Worm (Caenorhabditis elegans) whole organism, L3 larva: ENCODE results near the gene gap-1.

Source experiments
- R02D3.7 ChIP-seq: fragments of 150-350 bp; optimal IDR thresholded peaks from 2 replicates; lab custom pipeline; 2014; ENCODE audit warnings: missing biosample characterization, missing genetic modification characterization
- aly-2 ChIP-seq: fragments of 150-350 bp; optimal IDR thresholded peaks from 2 replicates; lab custom pipeline; 2014; ENCODE audit warnings: missing biosample characterization, missing genetic modification characterization
- ama-1 ChIP-seq: fragments of 150-350 bp; optimal IDR thresholded peaks from 2 replicates; lab custom pipeline; 2018
- ceh-28 ChIP-seq: fragments of 150-350 bp; optimal IDR thresholded peaks from 2 replicates; lab custom pipeline; 2014; ENCODE audit warnings: missing biosample characterization, missing genetic modification reagents, missing genetic modification characterization
- ceh-9 ChIP-seq: sonication (generic microtip); optimal IDR thresholded peaks from 2 replicates; lab custom pipeline; 2018; ENCODE audit warnings: missing biosample characterization, missing genetic modification characterization
- lin-39 ChIP-seq: fragments of 150-350 bp; optimal IDR thresholded peaks from 2 replicates; lab custom pipeline; 2018; ENCODE audit warnings: missing biosample characterization, missing genetic modification reagents, missing genetic modification characterization
- nhr-25 ChIP-seq: sonication (generic microtip); optimal IDR thresholded peaks from 2 replicates; lab custom pipeline; 2017; ENCODE audit warnings: missing biosample characterization, missing genetic modification characterization
- unc-39 ChIP-seq: sonication (generic microtip); optimal IDR thresholded peaks from 4 replicates; lab custom pipeline; 2017; ENCODE audit warnings: missing biosample characterization, missing genetic modification characterization
- unc-62 ChIP-seq: fragments of 150-350 bp; sonication (generic microtip); optimal IDR thresholded peaks from 4 replicates; lab custom pipeline; 2014; ENCODE audit warnings: missing biosample characterization, missing genetic modification reagents, missing genetic modification characterization
- zag-1 ChIP-seq: fragments of 150-350 bp; optimal IDR thresholded peaks from 2 replicates; lab custom pipeline; 2014; ENCODE audit warnings: missing biosample characterization, missing genetic modification characterization
- ztf-11 ChIP-seq: fragments of 150-350 bp; optimal IDR thresholded peaks from 2 replicates; lab custom pipeline; 2014; ENCODE audit warnings: missing biosample characterization, missing genetic modification characterization

DNA sequence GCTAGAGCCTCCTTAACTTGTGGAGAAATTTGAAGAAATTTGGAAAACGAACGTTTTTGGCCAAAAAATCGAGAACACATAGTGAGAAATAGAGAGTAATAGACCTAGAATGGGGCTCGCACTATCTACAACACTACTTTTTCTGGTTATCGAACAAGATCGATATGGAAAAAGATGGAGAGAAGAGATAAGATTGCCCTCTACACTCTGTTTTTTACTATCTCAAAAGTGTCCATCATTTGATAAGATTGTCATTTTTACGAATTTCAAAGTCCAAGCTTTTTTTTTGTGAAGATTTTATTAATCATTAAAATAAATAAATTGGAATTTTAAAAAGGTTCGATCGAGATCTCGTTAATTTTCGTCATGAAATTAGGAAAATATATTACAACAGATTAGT is 11.5 kb downstream of the gap-1 start, which contains the start of gene T24C12.3:
- TF ChIP-seq R02D3.7 (tag; lab: Kevin White, UChicago): no peak
- no peak for TF ChIP-seq zag-1 (tag; lab: Kevin White, UChicago)
- TF ChIP-seq aly-2 (tag; lab: Kevin White, UChicago): no peak
- TF ChIP-seq ztf-11: no peak
- no peak for TF ChIP-seq ama-1
- TF ChIP-seq ceh-28 (tag; lab: Kevin White, UChicago): no peak
- no peak for TF ChIP-seq lin-39 (tag; lab: Kevin White, UChicago)
- TF ChIP-seq unc-39 (tag; lab: Kevin White, UChicago): no peak
- no peak for TF ChIP-seq unc-62 (GFP tag; lab: Kevin White, UChicago)
- TF ChIP-seq nhr-25: no peak
- no peak for TF ChIP-seq ceh-9 (tag; lab: Kevin White, UChicago)
